Worm (Caenorhabditis elegans): ENCODE results near the gene plk-3.

ce11 chrIV:7486201-7486947 lies 13.4 kb upstream of the plk-3 start, which contains the start of the genes his-61 and his-62:
- TF ChIP-seq pha-4 (tag; optimal IDR thresholded peaks at IDR 0.05) (no peak), F13H6.1 (tag; optimal IDR thresholded peaks at IDR 0.05) (no peak), pros-1 (tag; optimal IDR thresholded peaks at IDR 0.05) (peak; percentile 78), Y22D7AL.16 (tag; optimal IDR thresholded peaks at IDR 0.05) (no peak), pha-2 (tag; optimal IDR thresholded peaks at IDR 0.05) (no peak), pqm-1 (tag; optimal IDR thresholded peaks at IDR 0.05) (no peak), ceh-34 (tag; optimal IDR thresholded peaks at IDR 0.05) (peak; percentile 94), ama-1 (optimal IDR thresholded peaks at IDR 0.05) (no peak), ztf-16 (tag; optimal IDR thresholded peaks at IDR 0.05) (peak; percentile 44), sox-4 (tag; optimal IDR thresholded peaks at IDR 0.05) (no peak), fkh-10 (GFP tag; optimal IDR thresholded peaks at IDR 0.05) (no peak), ttx-3 (tag; optimal IDR thresholded peaks at IDR 0.05) (no peak), madf-2 (tag; optimal IDR thresholded peaks at IDR 0.05) (peak; percentile 46)

Data from whole organism, late embryonic.